Fruit fly (Drosophila melanogaster): ENCODE measurements around the gene Ddrgk1.
A peak's percentile ranks its signal among the peaks of the same experiment; 100 is the strongest.

Gene Ddrgk1

dm6 chr3R:21210081-21210480 is 4.8 kb upstream of the Ddrgk1 start:
- no peak for TF ChIP-seq noc (tag; optimal IDR thresholded peaks at IDR 0.05)

dm6 chr3R:21215290-21215689 is 411 bp downstream of the Ddrgk1 start:
- no peak for TF ChIP-seq noc (tag; optimal IDR thresholded peaks at IDR 0.05)

dm6 chr3R:21218733-21219165 is 3.9 kb downstream of the Ddrgk1 start, which contains the start of the genes Smyd5 and Oga:
Smyd5 (minus strand) TSS chr3R:21218791.
Oga (plus strand) TSS chr3R:21219077.
- TF ChIP-seq noc (tag; optimal IDR thresholded peaks at IDR 0.05) = no peak

DNA sequence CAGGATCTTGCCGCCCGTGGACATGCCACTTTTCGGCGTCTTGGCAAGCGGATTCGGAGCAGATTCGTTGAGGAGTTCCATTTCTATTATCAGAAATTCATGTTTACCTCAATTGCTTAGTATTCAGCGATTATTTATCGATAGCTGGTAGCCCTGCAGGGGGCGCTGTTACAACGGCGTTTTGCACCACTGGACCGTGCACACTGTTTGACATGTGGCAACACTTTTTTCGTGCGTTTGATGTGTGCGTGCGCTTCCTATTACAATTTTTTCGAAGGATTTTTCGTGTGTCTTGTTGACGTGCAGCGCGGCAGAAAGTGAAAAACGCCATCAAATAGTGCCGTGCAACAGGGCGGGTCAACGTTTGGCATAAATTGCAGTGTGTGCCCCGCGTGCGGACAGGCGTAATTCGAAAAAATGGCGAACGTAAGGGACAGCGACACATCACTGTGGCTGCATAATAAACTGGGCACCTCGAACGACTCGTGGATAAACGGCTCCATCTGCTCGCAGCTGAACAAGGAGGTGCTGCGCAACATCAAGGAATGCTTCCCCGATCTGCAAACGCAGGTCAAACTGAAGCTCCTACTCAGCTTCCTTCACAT is 8.7 kb downstream of the Ddrgk1 start, which contains the start of the genes CG3337 and Nelf-A:
TSS of gene CG3337 (minus strand) at position 132 of the 605 bp plus-strand sequence.
TSS of gene Nelf-A (plus strand) at position 252 of the 605 bp plus-strand sequence.
- no peak for TF ChIP-seq noc (tag; optimal IDR thresholded peaks at IDR 0.05)

dm6 chr3R:21224230-21224629 is 9.4 kb downstream of the Ddrgk1 start:
- TF ChIP-seq noc (tag; optimal IDR thresholded peaks at IDR 0.05) = no peak

dm6 chr3R:21237099-21237498 is 22.2 kb downstream of the Ddrgk1 start, which contains the start of gene e:
e (minus strand) TSS chr3R:21237177.
- TF ChIP-seq noc (tag; optimal IDR thresholded peaks at IDR 0.05) = no peak

DNA sequence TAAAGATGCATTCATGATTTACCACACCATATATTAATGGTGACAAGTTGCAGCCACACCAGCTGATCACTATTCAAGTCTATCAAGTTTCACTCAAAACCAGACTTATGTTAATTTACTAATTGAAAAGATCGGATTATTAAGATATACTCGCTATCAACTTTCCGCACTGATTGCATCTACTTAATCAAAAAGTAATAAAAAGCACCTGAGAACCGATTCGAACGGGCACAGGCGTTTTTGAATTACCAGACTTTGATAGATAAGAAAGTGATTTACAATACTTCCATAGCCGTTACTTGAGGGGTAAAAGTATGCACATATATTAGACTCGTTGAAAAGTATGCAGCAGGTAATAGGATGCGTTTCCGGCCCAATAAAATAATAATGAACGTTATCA is 26.5 kb downstream of the Ddrgk1 start:
- TF ChIP-seq noc (tag; optimal IDR thresholded peaks at IDR 0.05) = no peak

- no peak for TF ChIP-seq noc (tag; optimal IDR thresholded peaks at IDR 0.05)
Measured at dm6 chr3R:21242318-21242717, 27.4 kb downstream of the Ddrgk1 start, which contains the start of gene CG5892. CG5892 (plus strand) TSS chr3R:21242618.

DNA sequence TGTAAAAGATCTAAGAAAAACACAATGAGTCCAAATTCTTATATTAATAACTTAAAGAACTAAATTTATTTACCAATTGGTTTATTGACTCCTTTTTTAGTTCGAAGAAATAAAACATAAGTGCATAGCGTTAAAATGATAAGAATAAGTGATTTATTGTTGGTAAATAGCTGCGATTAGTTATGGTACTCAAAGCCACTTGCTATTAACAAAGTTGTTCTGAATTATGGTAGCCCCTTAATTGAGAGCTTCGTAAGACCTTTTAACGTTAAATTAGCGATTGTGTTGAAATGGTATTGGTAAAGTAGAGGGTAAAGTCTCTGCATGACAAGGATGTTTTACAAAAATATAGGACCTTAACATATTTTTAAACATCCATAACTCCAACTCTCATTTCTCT is 31.0 kb downstream of the Ddrgk1 start:
- TF ChIP-seq noc (tag; optimal IDR thresholded peaks at IDR 0.05) = peak; percentile 72

- no peak for TF ChIP-seq noc (tag; optimal IDR thresholded peaks at IDR 0.05)
Measured at dm6 chr3R:21246492-21247061, 31.7 kb downstream of the Ddrgk1 start, which contains the start of gene ETHR. ETHR (plus strand) TSS chr3R:21247011.

dm6 chr3R:21252478-21252877 is 37.6 kb downstream of the Ddrgk1 start:
- TF ChIP-seq noc (tag; optimal IDR thresholded peaks at IDR 0.05) = no peak

DNA sequence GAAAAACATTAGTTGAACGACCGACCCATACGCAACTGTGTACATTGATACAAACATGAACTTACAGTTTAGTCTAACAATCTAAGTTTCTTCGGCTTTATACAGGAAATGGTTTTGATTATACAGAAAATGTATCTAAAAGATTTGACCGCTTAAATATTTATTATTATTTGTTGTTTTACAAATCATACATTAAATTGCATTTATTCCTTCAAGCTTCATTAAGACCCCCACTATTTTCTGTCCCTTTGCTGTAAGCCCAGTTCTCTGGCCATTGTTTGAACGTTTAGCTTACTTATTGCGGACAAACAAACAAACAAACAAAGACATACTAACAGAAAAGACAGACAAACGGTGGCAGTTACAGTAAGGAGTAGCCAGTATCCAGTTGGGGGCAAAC is 39.4 kb downstream of the Ddrgk1 start:
- no peak for TF ChIP-seq noc (tag; optimal IDR thresholded peaks at IDR 0.05)

DNA sequence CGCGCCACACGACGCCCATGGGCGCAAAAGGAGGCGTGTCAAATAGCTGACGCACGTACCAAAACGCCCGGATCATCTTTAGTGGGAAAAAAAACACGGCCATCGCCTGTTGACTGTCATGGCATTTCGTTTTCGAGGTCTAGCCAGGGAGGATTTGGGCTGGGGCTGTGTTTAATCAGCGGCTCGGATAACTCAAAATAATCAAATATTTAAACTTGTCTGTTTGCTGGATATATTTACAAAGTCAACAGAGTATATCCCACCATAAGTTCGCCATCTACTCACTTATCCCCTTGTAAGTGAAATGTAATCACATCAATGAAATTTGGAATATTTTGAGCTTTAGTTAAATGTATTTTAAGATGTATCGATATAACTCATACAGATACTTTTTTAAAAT is 45.9 kb downstream of the Ddrgk1 start:
- no peak for TF ChIP-seq noc (tag; optimal IDR thresholded peaks at IDR 0.05)

- TF ChIP-seq noc (tag; optimal IDR thresholded peaks at IDR 0.05) = no peak
Measured at dm6 chr3R:21263177-21263576, 48.3 kb downstream of the Ddrgk1 start.

Measured in whole organism, larva.